Worm (Caenorhabditis elegans) whole organism, early embryonic: ENCODE data around the gene bcl-7.

ENCODE experiments used
- B0310.2 ChIP-seq: sonication (generic microtip); optimal IDR thresholded peaks from 2 replicates; lab custom pipeline; 2016; ENCODE audit warnings: mild to moderate bottlenecking, missing genetic modification characterization, missing compliant biosample characterization
- F13C5.2 ChIP-seq: sonication (generic microtip); optimal IDR thresholded peaks from 2 replicates; lab custom pipeline; 2017; ENCODE audit warnings: mild to moderate bottlenecking, missing genetic modification characterization, inconsistent platforms, missing compliant biosample characterization
- aly-1 ChIP-seq: sonication (generic microtip); optimal IDR thresholded peaks from 2 replicates; lab custom pipeline; 2016; ENCODE audit warnings: missing genetic modification characterization, missing compliant biosample characterization
- ama-1 ChIP-seq: fragments of 150-350 bp; optimal IDR thresholded peaks from 2 replicates; lab custom pipeline; 2014
- ceh-13 ChIP-seq: fragments of 200-800 bp; sonication (Bioruptor generic); optimal IDR thresholded peaks from 2 replicates; lab custom pipeline; 2018; ENCODE audit warnings: mild to moderate bottlenecking, missing genetic modification characterization, missing compliant biosample characterization
- ceh-36 ChIP-seq: sonication (generic microtip); optimal IDR thresholded peaks from 2 replicates; lab custom pipeline; 2016; ENCODE audit warnings: missing genetic modification characterization, inconsistent platforms, missing compliant biosample characterization
- ets-7 ChIP-seq: sonication (generic microtip); optimal IDR thresholded peaks from 2 replicates; lab custom pipeline; 2016; ENCODE audit warnings: missing genotype, missing genetic modification characterization, missing compliant biosample characterization
- flt-1 ChIP-seq: fragments of 200-800 bp; sonication (Bioruptor generic); IDR thresholded peaks from 2 replicates; pipeline ENCODE4 v1.3.6; 2022; ENCODE audit warnings: missing genetic modification characterization, missing compliant biosample characterization
- hmbx-1 ChIP-seq: sonication (generic microtip); optimal IDR thresholded peaks from 2 replicates; lab custom pipeline; 2016; ENCODE audit warnings: mild to moderate bottlenecking, missing genetic modification characterization, missing compliant biosample characterization
- hmg-4 ChIP-seq: fragments of 200-800 bp; sonication (Bioruptor generic); optimal IDR thresholded peaks from 2 replicates; lab custom pipeline; 2018; ENCODE audit warnings: mild to moderate bottlenecking, missing genetic modification characterization, missing compliant biosample characterization
- hnd-1 ChIP-seq: sonication (generic microtip); optimal IDR thresholded peaks from 2 replicates; lab custom pipeline; 2016; ENCODE audit warnings: missing genetic modification characterization, missing compliant biosample characterization
- pes-1 ChIP-seq: fragments of 200-800 bp; sonication (Bioruptor generic); IDR thresholded peaks from 2 replicates; pipeline ENCODE4 v1.3.6; 2022; ENCODE audit warnings: missing genetic modification reagents, missing genetic modification characterization, missing compliant biosample characterization
- scrt-1 ChIP-seq: fragments of 200-800 bp; sonication (Bioruptor generic); IDR thresholded peaks from 2 replicates; pipeline ENCODE4 v1.3.6; 2022; ENCODE audit warnings: missing genetic modification characterization, missing compliant biosample characterization
- sea-1 ChIP-seq: fragments of 200-800 bp; sonication (Bioruptor generic); conservative IDR thresholded peaks from 2 replicates; pipeline ENCODE4 v1.3.6; 2022; ENCODE audit warnings: missing genetic modification characterization, missing compliant biosample characterization
- tbx-11 ChIP-seq: fragments of 200-800 bp; sonication (Bioruptor generic); IDR thresholded peaks from 2 replicates; pipeline ENCODE4 v1.3.6; 2022; ENCODE audit warnings: missing genetic modification characterization, missing compliant biosample characterization
- tbx-37 ChIP-seq: fragments of 200-800 bp; sonication (Bioruptor generic); conservative IDR thresholded peaks from 2 replicates; pipeline ENCODE4 v1.3.6; 2022; ENCODE audit warnings: missing genetic modification reagents, missing genetic modification characterization, missing compliant biosample characterization
- tra-4 ChIP-seq: sonication (generic microtip); optimal IDR thresholded peaks from 2 replicates; lab custom pipeline; 2017; ENCODE audit warnings: missing genetic modification characterization, missing compliant biosample characterization

Gene bcl-7

ce11 chrIII:5925724-5926123 is at the start of gene bcl-7, which contains the start of gene dnc-2:
Gene bcl-7 (plus strand): TSS chrIII:5926086.
Gene dnc-2 (minus strand): TSS chrIII:5925756.
- TF ChIP-seq ceh-36, result no peak
- TF ChIP-seq hmg-4, result no peak
- no peak for TF ChIP-seq tbx-37
- TF ChIP-seq ceh-13 (GFP tag; lab: Kevin White, UChicago), result no peak
- no peak for TF ChIP-seq sea-1 (GFP tag; lab: Robert Waterston, UW)
- no peak for TF ChIP-seq hmbx-1 (tag; lab: Kevin White, UChicago)

ce11 chrIII:5876140-5876675 is 49.7 kb upstream of the bcl-7 start, which contains the start of gene aldo-2:
Gene aldo-2 (minus strand): TSS chrIII:5876625.
- TF ChIP-seq pes-1 (GFP tag; lab: Robert Waterston, UW) (no peak), hmbx-1 (tag; lab: Kevin White, UChicago) (no peak)

ce11 chrIII:5876867-5877641 is 48.8 kb upstream of the bcl-7 start:
- TF ChIP-seq tra-4 (tag; lab: Kevin White, UChicago) (no peak), scrt-1 (GFP tag; lab: Robert Waterston, UW) (no peak)

ce11 chrIII:5878215-5878614 is 47.7 kb upstream of the bcl-7 start, which contains the start of the genes mig-21 and F01F1.2:
Gene mig-21 (minus strand): TSS chrIII:5878380.
Gene F01F1.2 (plus strand): TSS chrIII:5878554.
- no peak for TF ChIP-seq hmbx-1 (tag; lab: Kevin White, UChicago)
- TF ChIP-seq ceh-36, result no peak
- TF ChIP-seq tra-4 (tag; lab: Kevin White, UChicago), result no peak

ce11 chrIII:5879291-5879968 is 46.5 kb upstream of the bcl-7 start, which contains the start of gene hpo-10:
Gene hpo-10 (plus strand): TSS chrIII:5879489.
- TF ChIP-seq sea-1 (GFP tag; lab: Robert Waterston, UW), result no peak

ce11 chrIII:5882284-5882683 is 43.6 kb upstream of the bcl-7 start:
- TF ChIP-seq ama-1 (lab: Kevin White, UChicago) (peak; percentile 14), ets-7 (no peak)

- TF ChIP-seq hnd-1 (tag; lab: Kevin White, UChicago), result no peak
- TF ChIP-seq scrt-1 (GFP tag; lab: Robert Waterston, UW), result no peak
- no peak for TF ChIP-seq ceh-13 (GFP tag; lab: Kevin White, UChicago)
- no peak for TF ChIP-seq tbx-11
- no peak for TF ChIP-seq ama-1 (lab: Kevin White, UChicago)
- TF ChIP-seq hmg-4, result no peak
- no peak for TF ChIP-seq tra-4 (tag; lab: Kevin White, UChicago)
- no peak for TF ChIP-seq ceh-36
- TF ChIP-seq sea-1 (GFP tag; lab: Robert Waterston, UW), result no peak
- TF ChIP-seq hmbx-1 (tag; lab: Kevin White, UChicago), result no peak
- TF ChIP-seq ets-7, result no peak
Measured at ce11 chrIII:5882823-5883222, 43.1 kb upstream of the bcl-7 start, which contains the start of gene F01F1.14. Gene F01F1.14 (minus strand): TSS chrIII:5882923.

ce11 chrIII:5883517-5883916 is 42.4 kb upstream of the bcl-7 start:
- TF ChIP-seq B0310.2 (tag; lab: Kevin White, UChicago) (no peak), ceh-36 (no peak), scrt-1 (GFP tag; lab: Robert Waterston, UW) (no peak), sea-1 (GFP tag; lab: Robert Waterston, UW) (no peak), ets-7 (no peak), ceh-13 (GFP tag; lab: Kevin White, UChicago) (no peak), hnd-1 (tag; lab: Kevin White, UChicago) (no peak), hmbx-1 (tag; lab: Kevin White, UChicago) (no peak), F13C5.2 (tag; lab: Kevin White, UChicago) (no peak), flt-1 (GFP tag; lab: Robert Waterston, UW) (no peak), pes-1 (GFP tag; lab: Robert Waterston, UW) (no peak), aly-1 (no peak), ama-1 (lab: Kevin White, UChicago) (no peak), tbx-11 (no peak), hmg-4 (no peak), tra-4 (tag; lab: Kevin White, UChicago) (no peak), tbx-37 (no peak)

ce11 chrIII:5884007-5884406 is 41.9 kb upstream of the bcl-7 start, which contains the start of gene C28H8.5:
Gene C28H8.5 (plus strand): TSS chrIII:5884307.
- TF ChIP-seq ets-7, result no peak
- no peak for TF ChIP-seq tbx-11
- no peak for TF ChIP-seq hmg-4
- TF ChIP-seq aly-1, result no peak
- no peak for TF ChIP-seq tra-4 (tag; lab: Kevin White, UChicago)
- TF ChIP-seq ceh-36, result no peak
